Worm (Caenorhabditis elegans): ENCODE data around the gene vwa-8.

vwa-8 gene

ce11 chrX:12975595-12976089 lies 15.6 kb upstream of the vwa-8 start, which contains the start of gene ppk-3:
Gene ppk-3 (minus strand): TSS chrX:12975645.
- peak; percentile 15 for TF ChIP-seq F23B12.7 (tag; optimal IDR thresholded peaks at IDR 0.05; ENCODE audit: insufficient read depth)
- TF ChIP-seq zfh-2 (GFP tag; conservative IDR thresholded peaks at IDR 0.05), result peak; percentile 55; the same call in 1 of the 2 replicates
- 0 out of 2 replicates have a peak, but pooled peaks have one; percentile 27 for TF ChIP-seq K11D2.4 (GFP tag; IDR thresholded peaks at IDR 0.05)
- peak; percentile 3 for TF ChIP-seq attf-5 (GFP tag; optimal IDR thresholded peaks at IDR 0.05)
- TF ChIP-seq unc-62 (GFP tag; optimal IDR thresholded peaks at IDR 0.05), result no peak
- TF ChIP-seq cebp-1 (GFP tag; IDR thresholded peaks at IDR 0.05), result peak; percentile 36; the same call in 1 of the 2 replicates
- peak; percentile 92 for TF ChIP-seq cebp-1 (tag; optimal IDR thresholded peaks at IDR 0.05)
- 0 out of 2 replicates have a peak, but pooled peaks have one; percentile 12 for TF ChIP-seq attf-3 (GFP tag; conservative IDR thresholded peaks at IDR 0.05)
- TF ChIP-seq let-526 (GFP tag; IDR thresholded peaks at IDR 0.05), result 0 out of 2 replicates have a peak, but pooled peaks have one; percentile 25
- no peak for TF ChIP-seq ceh-79 (tag; optimal IDR thresholded peaks at IDR 0.05)
- 0 out of 2 replicates have a peak, but pooled peaks have one; percentile 58 for TF ChIP-seq ztf-6 (GFP tag; IDR thresholded peaks at IDR 0.05)
- TF ChIP-seq ztf-3 (GFP tag; optimal IDR thresholded peaks at IDR 0.05), result no peak
- TF ChIP-seq lin-26 (GFP tag; IDR thresholded peaks at IDR 0.05), result 0 out of 2 replicates have a peak, but pooled peaks have one; percentile 56
- TF ChIP-seq mcd-1 (GFP tag; IDR thresholded peaks at IDR 0.05), result peak; percentile 97
- no peak for TF ChIP-seq snpc-4 (GFP tag; optimal IDR thresholded peaks at IDR 0.05)
- no peak for TF ChIP-seq snpc-4 (tag; optimal IDR thresholded peaks at IDR 0.05)
- peak; percentile 10 for TF ChIP-seq gei-17 (GFP tag; optimal IDR thresholded peaks at IDR 0.05)
- TF ChIP-seq K12H6.12 (tag; optimal IDR thresholded peaks at IDR 0.05), result peak; percentile 32
- peak; percentile 92 for TF ChIP-seq hmg-1.2 (GFP tag; IDR thresholded peaks at IDR 0.05)
- TF ChIP-seq efl-1 (GFP tag; optimal IDR thresholded peaks at IDR 0.05), result peak; percentile 62
- 0 out of 2 replicates have a peak, but pooled peaks have one; percentile 28 for TF ChIP-seq B0336.3 (GFP tag; IDR thresholded peaks at IDR 0.05)
- no peak for TF ChIP-seq Y53G8AR.9 (GFP tag; conservative IDR thresholded peaks at IDR 0.05)
- TF ChIP-seq pbrm-1 (GFP tag; IDR thresholded peaks at IDR 0.05), result 0 out of 2 replicates have a peak, but pooled peaks have one; percentile 32
- TF ChIP-seq madf-6 (GFP tag; IDR thresholded peaks at IDR 0.05), result peak; percentile 30; the same call in 1 of the 2 replicates
- TF ChIP-seq tbp1 (GFP tag; optimal IDR thresholded peaks at IDR 0.05), result peak; percentile 9
- peak; percentile 72 for TF ChIP-seq dox-1 (GFP tag; IDR thresholded peaks at IDR 0.05)
- peak; percentile 67 for TF ChIP-seq lin-40 (tag; optimal IDR thresholded peaks at IDR 0.05)
- TF ChIP-seq nhr-80 (tag; optimal IDR thresholded peaks at IDR 0.05), result peak; percentile 22
- peak; percentile 37 for TF ChIP-seq ceh-27 (GFP tag; optimal IDR thresholded peaks at IDR 0.05)
- 0 out of 2 replicates have a peak, but pooled peaks have one; percentile 25 for TF ChIP-seq rcor-1 (GFP tag; IDR thresholded peaks at IDR 0.05)
- TF ChIP-seq T26A5.8 (tag; optimal IDR thresholded peaks at IDR 0.05), result no peak

DNA sequence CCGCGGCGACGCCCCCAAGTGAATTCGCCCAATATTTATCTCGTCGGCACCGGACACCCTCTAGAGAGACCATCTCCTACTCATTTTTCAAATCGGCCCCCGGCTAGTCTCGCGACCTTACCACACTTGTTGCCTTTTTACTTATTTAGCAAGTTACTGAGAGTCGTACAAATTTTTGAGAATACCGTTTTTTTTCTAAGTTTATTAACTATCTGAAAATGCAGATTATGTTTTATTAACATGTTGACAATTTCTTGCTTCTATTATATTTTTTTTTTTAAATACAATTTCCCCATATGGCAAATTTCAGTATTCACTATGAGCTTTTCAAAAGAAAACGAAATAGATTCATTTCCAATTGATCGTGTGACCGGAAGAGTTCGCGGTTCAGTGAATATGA lies 14.5 kb upstream of the vwa-8 start, which contains the start of the genes F11C1.4 and F11C1.10:
Gene F11C1.4 (plus strand): TSS at position 301 of the 400 bp plus-strand sequence.
Gene F11C1.10 (plus strand): TSS at position 309 of the 400 bp plus-strand sequence.
- no peak for TF ChIP-seq F10E7.11 (tag; optimal IDR thresholded peaks at IDR 0.05)
- no peak for TF ChIP-seq lir-1 (GFP tag; conservative IDR thresholded peaks at IDR 0.05)
- TF ChIP-seq ceh-91 (GFP tag; IDR thresholded peaks at IDR 0.05), result no peak
- TF ChIP-seq F37B4.10 (GFP tag; IDR thresholded peaks at IDR 0.05), result no peak
- no peak for TF ChIP-seq bed-2 (GFP tag; IDR thresholded peaks at IDR 0.05)
- TF ChIP-seq F39B2.1 (GFP tag; IDR thresholded peaks at IDR 0.05), result no peak
